Fruit fly (Drosophila melanogaster) whole organism, pupa: ENCODE data around the gene CG11248.

ENCODE experiments used
- CG9948 ChIP-seq: fragments of 200-800 bp; sonication (Bioruptor generic); optimal IDR thresholded peaks from 2 replicates; lab custom pipeline; 2018; ENCODE audit warnings: missing biosample characterization, mild to moderate bottlenecking, missing genetic modification characterization, moderate library complexity
- EcR ChIP-seq: fragments of 200-800 bp; sonication (Bioruptor generic); optimal IDR thresholded peaks from 3 replicates; lab custom pipeline; 2019; ENCODE audit warnings: missing biosample characterization, missing genetic modification characterization, mild to moderate bottlenecking, moderate library complexity, missing genetic modification reagents

DNA sequence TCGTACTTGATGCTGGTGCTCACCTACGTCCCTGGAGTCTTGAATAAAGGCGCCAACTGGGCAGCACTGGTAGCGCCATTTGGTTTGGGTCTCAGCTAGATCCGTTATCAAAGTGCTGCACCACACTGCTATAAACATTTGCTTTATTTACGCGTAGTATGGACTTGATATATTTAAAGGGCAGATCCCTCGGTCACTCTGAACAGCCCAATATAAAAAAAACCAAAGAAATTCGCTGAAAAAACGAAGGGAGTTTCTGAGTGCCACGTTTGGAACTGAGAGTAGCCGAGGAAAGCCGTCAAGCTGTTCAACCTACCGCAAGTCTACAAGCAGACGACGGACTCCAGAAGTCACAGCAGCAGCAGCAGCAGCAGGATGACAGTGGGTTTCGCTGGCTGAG, 39.0 kb upstream of the CG11248 start, which contains the start of gene Atox1:
- TF ChIP-seq EcR (GFP tag; lab: Kevin White, UChicago) (peak; percentile 58), CG9948 (tag; lab: Kevin White, UChicago) (no peak)
